Fruit fly (Drosophila melanogaster) whole organism, embryonic: Measurements from ENCODE around the gene CG7945.

Experiments used
- Atf-2 ChIP-seq: fragments of 200-800 bp; sonication (Bioruptor generic); optimal IDR thresholded peaks from 2 replicates; lab custom pipeline; 2016; ENCODE audit warnings: missing biosample characterization, missing genetic modification characterization
- Awh ChIP-seq: fragments of 200-800 bp; sonication (Bioruptor generic); IDR thresholded peaks from 2 replicates; pipeline ENCODE4, ENCODE4 v1.3.6; 2022; ENCODE audit warnings: missing biosample characterization, missing genetic modification characterization
- CG1024 ChIP-seq: fragments of 200-800 bp; sonication (Bioruptor generic); IDR thresholded peaks from 2 replicates; pipeline ENCODE4 v1.3.6; 2022; ENCODE audit warnings: missing biosample characterization, missing genetic modification characterization
- CG10267 ChIP-seq: fragments of 200-800 bp; sonication (Bioruptor generic); optimal IDR thresholded peaks from 2 replicates; lab custom pipeline; 2018; ENCODE audit warnings: missing biosample characterization, mild to moderate bottlenecking, missing genetic modification characterization, moderate library complexity
- CG10274 ChIP-seq: fragments of 200-800 bp; sonication (Bioruptor generic); optimal IDR thresholded peaks from 3 replicates; lab custom pipeline; 2017; ENCODE audit warnings: missing biosample characterization, mild to moderate bottlenecking, missing genetic modification characterization
- CG11504 ChIP-seq: fragments of 200-800 bp; sonication (Bioruptor generic); optimal IDR thresholded peaks from 3 replicates; lab custom pipeline; 2019; ENCODE audit warnings: missing biosample characterization, mild to moderate bottlenecking, missing genetic modification characterization, moderate library complexity
- CG12155 ChIP-seq: fragments of 200-800 bp; sonication (Bioruptor generic); optimal IDR thresholded peaks from 3 replicates; lab custom pipeline; 2016; ENCODE audit warnings: missing biosample characterization, missing genetic modification characterization
- CG12391 ChIP-seq: fragments of 200-800 bp; sonication (Bioruptor generic); optimal IDR thresholded peaks from 3 replicates; lab custom pipeline; 2018; ENCODE audit warnings: missing biosample characterization, mild to moderate bottlenecking, missing genetic modification characterization, moderate library complexity
- CG13287 ChIP-seq: fragments of 200-800 bp; sonication (Bioruptor generic); IDR thresholded peaks from 2 replicates; pipeline ENCODE4 v1.3.6; 2022; ENCODE audit warnings: missing biosample characterization, missing genetic modification characterization; ENCODE audit not compliant: partially characterized antibody
- CG13424 ChIP-seq: fragments of 200-800 bp; sonication (Bioruptor generic); optimal IDR thresholded peaks from 2 replicates; lab custom pipeline; 2019; ENCODE audit warnings: missing biosample characterization, mild to moderate bottlenecking, missing genetic modification characterization, moderate library complexity
- CG14014 ChIP-seq: fragments of 200-800 bp; sonication (Bioruptor generic); IDR thresholded peaks from 2 replicates; pipeline ENCODE4 v1.3.6; 2022; ENCODE audit warnings: missing biosample characterization, missing genetic modification characterization
- CG14441 ChIP-seq: fragments of 200-800 bp; sonication (Bioruptor generic); IDR thresholded peaks from 2 replicates; pipeline ENCODE4 v1.3.6; 2022; ENCODE audit warnings: missing biosample characterization, missing genetic modification characterization
- CG14667 ChIP-seq: fragments of 200-800 bp; sonication (Bioruptor generic); IDR thresholded peaks from 2 replicates; pipeline ENCODE4 v1.3.6; 2022; ENCODE audit warnings: missing biosample characterization, missing genetic modification characterization
- CG14710 ChIP-seq: fragments of 200-800 bp; sonication (Bioruptor generic); optimal IDR thresholded peaks from 3 replicates; lab custom pipeline; 2019; ENCODE audit warnings: missing biosample characterization, mild to moderate bottlenecking, missing genetic modification characterization, moderate library complexity
- CG15514 ChIP-seq: fragments of 200-800 bp; sonication (Bioruptor generic); optimal IDR thresholded peaks from 3 replicates; lab custom pipeline; 2017; ENCODE audit warnings: missing biosample characterization, missing genetic modification characterization, mild to moderate bottlenecking, moderate library complexity, missing genetic modification reagents
- CG1603 ChIP-seq: fragments of 200-800 bp; sonication (Bioruptor generic); optimal IDR thresholded peaks from 2 replicates; lab custom pipeline; 2019; ENCODE audit warnings: missing biosample characterization, mild to moderate bottlenecking, missing genetic modification characterization, moderate library complexity
- CG16815 ChIP-seq: fragments of 200-800 bp; sonication (Bioruptor generic); optimal IDR thresholded peaks from 3 replicates; lab custom pipeline; 2017; ENCODE audit warnings: missing biosample characterization, mild to moderate bottlenecking, missing genetic modification characterization
- CG17361 ChIP-seq: fragments of 200-800 bp; sonication (Bioruptor generic); IDR thresholded peaks from 3 replicates; pipeline ENCODE4 v1.3.6; 2022; ENCODE audit warnings: missing biosample characterization, missing genetic modification characterization
- CG2116 ChIP-seq: fragments of 200-800 bp; sonication (Bioruptor generic); optimal IDR thresholded peaks from 3 replicates; lab custom pipeline; 2018; ENCODE audit warnings: missing biosample characterization, mild to moderate bottlenecking, missing genetic modification characterization
- CG31365 ChIP-seq: fragments of 200-800 bp; sonication (Bioruptor generic); optimal IDR thresholded peaks from 2 replicates; lab custom pipeline; 2018; ENCODE audit warnings: missing biosample characterization, mild to moderate bottlenecking, missing genetic modification characterization
- CG31388 ChIP-seq: fragments of 200-800 bp; sonication (Bioruptor generic); optimal IDR thresholded peaks from 2 replicates; lab custom pipeline; 2016; ENCODE audit warnings: missing biosample characterization, missing genetic modification characterization
- CG32767 ChIP-seq: fragments of 200-800 bp; sonication (Bioruptor generic); IDR thresholded peaks from 2 replicates; pipeline ENCODE4 v1.3.6; 2022; ENCODE audit warnings: missing biosample characterization, missing genetic modification characterization
- CG4328 ChIP-seq: fragments of 200-800 bp; sonication (Bioruptor generic); optimal IDR thresholded peaks from 3 replicates; lab custom pipeline; 2017; ENCODE audit warnings: missing biosample characterization, missing genetic modification reagents, missing genetic modification characterization
- CG7786 ChIP-seq: fragments of 200-800 bp; sonication (Bioruptor generic); optimal IDR thresholded peaks from 2 replicates; lab custom pipeline; 2016; ENCODE audit warnings: missing biosample characterization, missing genetic modification characterization
- CG7839 ChIP-seq: fragments of 200-800 bp; sonication (Bioruptor generic); optimal IDR thresholded peaks from 3 replicates; lab custom pipeline; 2018; ENCODE audit warnings: missing biosample characterization, mild to moderate bottlenecking, missing genetic modification characterization, moderate library complexity
- CG7928 ChIP-seq: fragments of 200-800 bp; sonication (Bioruptor generic); optimal IDR thresholded peaks from 2 replicates; lab custom pipeline; 2017; ENCODE audit warnings: missing biosample characterization, mild to moderate bottlenecking, missing genetic modification characterization
- CG8281 ChIP-seq: fragments of 200-800 bp; sonication (Bioruptor generic); optimal IDR thresholded peaks from 2 replicates; lab custom pipeline; 2018; ENCODE audit warnings: missing biosample characterization, mild to moderate bottlenecking, missing genetic modification characterization, moderate library complexity
- CTCF ChIP-seq: fragments of 200-800 bp; sonication (Bioruptor generic); optimal IDR thresholded peaks from 2 replicates; lab custom pipeline; 2017; ENCODE audit warnings: missing biosample characterization, mild to moderate bottlenecking, missing genetic modification characterization, moderate library complexity
- D ChIP-seq, 2 experiments: fragments of 200-800 bp in 1 of 2; fragments of >200 bp in 1 of 2; sonication (Bioruptor generic) in 1 of 2; optimal IDR thresholded peaks; 2 replicates in 1 of 2; 3 replicates in 1 of 2; lab custom pipeline; 2017; ENCODE audit warnings: mild to moderate bottlenecking in 1 of 2, missing biosample characterization in 1 of 2, missing genetic modification characterization in 1 of 2, missing genetic modification reagents in 1 of 2
- Dref ChIP-seq: fragments of 200-800 bp; sonication (Bioruptor generic); IDR thresholded peaks from 2 replicates; pipeline ENCODE4 v1.3.6; 2022; ENCODE audit warnings: missing biosample characterization, missing genetic modification characterization
- HLHmδ ChIP-seq: fragments of 200-800 bp; sonication (Bioruptor generic); optimal IDR thresholded peaks from 2 replicates; lab custom pipeline; 2018; ENCODE audit warnings: missing biosample characterization, mild to moderate bottlenecking, missing genetic modification characterization, moderate library complexity
- Myb ChIP-seq: fragments of 200-800 bp; sonication (Bioruptor generic); optimal IDR thresholded peaks from 2 replicates; lab custom pipeline; 2016; ENCODE audit warnings: missing biosample characterization, missing genetic modification characterization
- NC2α ChIP-seq: fragments of 200-800 bp; sonication (Bioruptor generic); optimal IDR thresholded peaks from 2 replicates; lab custom pipeline; 2016; ENCODE audit warnings: missing biosample characterization, missing genetic modification characterization
- NfI ChIP-seq: fragments of 200-800 bp; sonication (Bioruptor generic); optimal IDR thresholded peaks from 3 replicates; lab custom pipeline; 2018; ENCODE audit warnings: missing biosample characterization, mild to moderate bottlenecking, missing genetic modification characterization, moderate library complexity
- Rx ChIP-seq: fragments of 200-800 bp; sonication (Bioruptor generic); IDR thresholded peaks from 2 replicates; pipeline ENCODE4 v1.3.6; 2022; ENCODE audit warnings: missing biosample characterization, missing genetic modification characterization
- Taf1 ChIP-seq: fragments of 200-800 bp; sonication (Bioruptor generic); IDR thresholded peaks from 2 replicates; pipeline ENCODE4 v1.3.6; 2022; ENCODE audit warnings: missing biosample characterization, missing genetic modification characterization
- al ChIP-seq: fragments of 200-800 bp; sonication (Bioruptor generic); IDR thresholded peaks from 2 replicates; pipeline ENCODE4 v1.3.6; 2022; ENCODE audit warnings: missing biosample characterization, missing genetic modification characterization
- caup ChIP-seq: fragments of 200-800 bp; sonication (Bioruptor generic); optimal IDR thresholded peaks from 3 replicates; lab custom pipeline; 2017; ENCODE audit warnings: missing biosample characterization, mild to moderate bottlenecking, missing genetic modification characterization, moderate library complexity; ENCODE audit not compliant: severe bottlenecking
- dimm ChIP-seq: fragments of 200-800 bp; sonication (Bioruptor generic); IDR thresholded peaks from 2 replicates; pipeline ENCODE4 v1.3.6; 2022; ENCODE audit warnings: missing biosample characterization, missing genetic modification characterization
- exex ChIP-seq: fragments of 200-800 bp; sonication (Bioruptor generic); optimal IDR thresholded peaks from 4 replicates; lab custom pipeline; 2018; ENCODE audit warnings: missing biosample characterization, mild to moderate bottlenecking, missing genetic modification characterization, moderate library complexity
- fd3F ChIP-seq: fragments of 200-800 bp; sonication (Bioruptor generic); optimal IDR thresholded peaks from 2 replicates; lab custom pipeline; 2018; ENCODE audit warnings: missing biosample characterization, mild to moderate bottlenecking, missing genetic modification characterization, moderate library complexity
- fd64A ChIP-seq: fragments of 200-800 bp; sonication (Bioruptor generic); optimal IDR thresholded peaks from 3 replicates; lab custom pipeline; 2018; ENCODE audit warnings: missing biosample characterization, mild to moderate bottlenecking, missing genetic modification characterization
- gem ChIP-seq: fragments of 200-800 bp; sonication (Bioruptor generic); optimal IDR thresholded peaks from 2 replicates; lab custom pipeline; 2019; ENCODE audit warnings: missing biosample characterization, mild to moderate bottlenecking, missing genetic modification characterization, moderate library complexity
- ham ChIP-seq: fragments of 200-800 bp; sonication (Bioruptor generic); IDR thresholded peaks from 2 replicates; pipeline ENCODE4 v1.3.6; 2022; ENCODE audit warnings: missing biosample characterization, missing genetic modification characterization
- mirr ChIP-seq: fragments of 200-800 bp; sonication (Bioruptor generic); optimal IDR thresholded peaks from 3 replicates; lab custom pipeline; 2018; ENCODE audit warnings: missing biosample characterization, mild to moderate bottlenecking, missing genetic modification characterization
- peb ChIP-seq: fragments of 200-800 bp; sonication (Bioruptor generic); IDR thresholded peaks from 2 replicates; pipeline ENCODE4 v1.3.6; 2022; ENCODE audit warnings: missing biosample characterization, missing genetic modification characterization
- pnt ChIP-seq: fragments of 200-800 bp; sonication (Bioruptor generic); optimal IDR thresholded peaks from 3 replicates; lab custom pipeline; 2016; ENCODE audit warnings: missing biosample characterization, missing genetic modification characterization
- sens ChIP-seq: fragments of 200-800 bp; sonication (Bioruptor generic); peaks from one replicate; lab custom pipeline; 2016; ENCODE audit warnings: missing biosample characterization, missing genetic modification characterization
- tll ChIP-seq, 2 experiments: fragments of 200-800 bp in 1 of 2; fragments of >200 bp in 1 of 2; sonication (Bioruptor generic) in 1 of 2; optimal IDR thresholded peaks; 2 replicates each; lab custom pipeline; 2017 to 2019; ENCODE audit warnings: missing biosample characterization in 2 of 2, missing genetic modification characterization in 2 of 2, mild to moderate bottlenecking in 1 of 2, moderate library complexity in 1 of 2
- trem ChIP-seq: fragments of 200-800 bp; optimal IDR thresholded peaks from 3 replicates; lab custom pipeline; 2019; ENCODE audit warnings: missing biosample characterization, mild to moderate bottlenecking, missing genetic modification characterization, moderate library complexity
- zen ChIP-seq: fragments of 200-800 bp; sonication (Bioruptor generic); optimal IDR thresholded peaks from 3 replicates; lab custom pipeline; 2018; ENCODE audit warnings: missing biosample characterization, mild to moderate bottlenecking, missing genetic modification characterization, moderate library complexity

CG7945 gene

DNA sequence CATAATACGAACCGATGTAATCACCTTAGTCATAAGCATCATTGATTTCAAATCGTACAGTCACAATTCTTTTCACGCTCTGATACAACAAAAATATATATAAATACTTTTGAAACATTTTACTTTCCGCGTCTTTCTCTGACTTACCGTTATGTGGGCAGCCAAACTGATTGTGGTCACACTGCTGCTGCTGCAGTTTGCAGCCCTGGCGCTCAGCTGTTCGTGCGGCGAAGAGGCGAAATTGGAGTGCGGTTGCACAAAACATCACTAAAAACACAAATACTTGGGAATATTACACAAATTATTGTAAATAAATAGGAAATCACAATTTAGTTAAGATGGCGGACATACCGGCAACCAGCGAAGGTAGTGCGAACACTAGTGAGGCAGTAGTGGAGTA, 14.5 kb downstream of the CG7945 start, which contains the start of the genes gdl and gdl-ORF39 (continued):
- TF ChIP-seq pnt (GFP tag; lab: Kevin White, UChicago) (no peak), D (optimal IDR thresholded peaks at IDR 0.05; lab: Kevin White, UChicago) (no peak), D (GFP tag; optimal IDR thresholded peaks at IDR 0.05; lab: Kevin White, UChicago) (no peak), CG15514 (peak; percentile 65), zen (tag; lab: Kevin White, UChicago) (no peak), caup (GFP tag; lab: Kevin White, UChicago) (no peak), CG7839 (tag; lab: Kevin White, UChicago) (no peak), CG16815 (no peak), exex (tag; lab: Kevin White, UChicago) (no peak), tll (GFP tag; optimal IDR thresholded peaks at IDR 0.05; lab: Kevin White, UChicago) (no peak), CG14014 (GFP tag; lab: Robert Waterston, UW) (no peak), CG10267 (tag; lab: Kevin White, UChicago) (peak; percentile 13), gem (tag; lab: Kevin White, UChicago) (no peak), dimm (GFP tag; lab: Robert Waterston, UW) (no peak), Atf-2 (GFP tag; lab: Kevin White, UChicago) (no peak), fd64A (no peak), CG4328 (GFP tag; lab: Kevin White, UChicago) (no peak), CG14441 (GFP tag; lab: Robert Waterston, UW) (no peak), Awh (GFP tag; lab: Robert Waterston, UW) (no peak), Dref (GFP tag; lab: Robert Waterston, UW) (peak; percentile 64), CG31388 (no peak), CG8281 (tag; lab: Kevin White, UChicago) (no peak), CG11504 (tag; lab: Kevin White, UChicago) (no peak), CG14667 (no peak), CG13424 (no peak), Rx (GFP tag; lab: Robert Waterston, UW) (no peak), HLHmδ (peak; percentile 21), mirr (no peak), NC2α (GFP tag; lab: Kevin White, UChicago) (no peak), CG12155 (no peak), CG13287 (peak; percentile 62), NfI (GFP tag; lab: Kevin White, UChicago) (no peak), ham (no peak), CG32767 (no peak), sens (GFP tag; lab: Kevin White, UChicago) (peak; percentile 58), CG14710 (tag; lab: Kevin White, UChicago) (peak; percentile 100), Taf1 (GFP tag; lab: Robert Waterston, UW) (no peak), CG7928 (GFP tag; lab: Kevin White, UChicago) (peak; percentile 94), CG1024 (no peak), CG1603 (tag; lab: Kevin White, UChicago) (peak; percentile 51), al (GFP tag; lab: Robert Waterston, UW) (no peak), fd3F (no peak), CG7786 (GFP tag; lab: Kevin White, UChicago) (no peak), CG10274 (GFP tag; lab: Kevin White, UChicago) (no peak), peb (no peak), Myb (no peak), CG17361 (GFP tag; lab: Robert Waterston, UW) (no peak), CTCF (GFP tag; lab: Kevin White, UChicago) (no peak), CG31365 (no peak), CG12391 (tag; lab: Kevin White, UChicago) (no peak), CG2116 (GFP tag; lab: Kevin White, UChicago) (peak; percentile 50), trem (tag; lab: Kevin White, UChicago) (peak; percentile 36)
